Worm (Caenorhabditis elegans): ENCODE measurements around the gene unc-62.

DNA sequence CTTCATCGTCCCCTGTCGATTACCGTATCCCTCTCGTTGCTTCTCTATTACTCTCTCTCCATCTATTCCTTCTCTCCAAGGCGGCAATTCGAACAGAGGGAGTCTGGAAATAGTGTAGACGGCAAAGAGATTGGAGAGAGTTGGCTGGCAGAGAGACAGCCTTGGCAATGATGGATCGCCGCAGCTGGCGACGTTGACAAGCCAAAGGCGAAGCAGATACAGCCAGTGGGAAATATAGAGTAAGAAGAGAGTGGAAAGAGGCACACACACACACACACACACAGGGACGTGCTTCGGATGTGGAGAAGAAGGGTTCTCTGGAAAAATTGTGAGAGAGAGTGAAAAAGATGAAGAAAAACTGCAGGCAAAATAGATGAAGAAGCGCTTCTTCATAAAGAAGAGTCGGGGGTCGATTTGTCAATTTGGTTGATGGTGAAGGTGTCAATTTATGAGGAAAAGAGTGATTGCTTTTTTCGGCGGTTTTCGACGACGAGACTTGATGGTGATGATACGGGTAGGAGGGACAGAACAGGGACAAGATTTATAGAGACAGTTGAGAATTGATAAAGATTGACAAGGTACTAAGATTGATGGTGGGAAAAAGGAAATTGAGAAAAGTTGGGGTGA, 10.7 kb downstream of the unc-62 start:
- TF ChIP-seq skn-1 (tag; optimal IDR thresholded peaks at IDR 0.05) (no peak), nhr-6 (tag; optimal IDR thresholded peaks at IDR 0.05) (peak; percentile 21), lin-13 (GFP tag; optimal IDR thresholded peaks at IDR 0.05) (peak; percentile 38), elt-3 (tag; optimal IDR thresholded peaks at IDR 0.05) (no peak), C34F6.9 (tag; optimal IDR thresholded peaks at IDR 0.05) (peak; percentile 69), Y55F3AM.14 (GFP tag; optimal IDR thresholded peaks at IDR 0.05) (peak; percentile 88), R02D3.7 (tag; optimal IDR thresholded peaks at IDR 0.05) (no peak), peb-1 (tag; optimal IDR thresholded peaks at IDR 0.05) (no peak), snpc-4 (tag; optimal IDR thresholded peaks at IDR 0.05) (no peak), ZK546.5 (tag; optimal IDR thresholded peaks at IDR 0.05) (no peak), blmp-1 (tag; optimal IDR thresholded peaks at IDR 0.05; ENCODE audit: insufficient read depth) (no peak), lsy-2 (tag; optimal IDR thresholded peaks at IDR 0.05) (peak; percentile 82 to 96), elt-1 (tag; optimal IDR thresholded peaks at IDR 0.05) (no peak)

Data from whole organism, L2 larva.